Worm (Caenorhabditis elegans): ENCODE results near the gene Y53F4B.19.

DNA sequence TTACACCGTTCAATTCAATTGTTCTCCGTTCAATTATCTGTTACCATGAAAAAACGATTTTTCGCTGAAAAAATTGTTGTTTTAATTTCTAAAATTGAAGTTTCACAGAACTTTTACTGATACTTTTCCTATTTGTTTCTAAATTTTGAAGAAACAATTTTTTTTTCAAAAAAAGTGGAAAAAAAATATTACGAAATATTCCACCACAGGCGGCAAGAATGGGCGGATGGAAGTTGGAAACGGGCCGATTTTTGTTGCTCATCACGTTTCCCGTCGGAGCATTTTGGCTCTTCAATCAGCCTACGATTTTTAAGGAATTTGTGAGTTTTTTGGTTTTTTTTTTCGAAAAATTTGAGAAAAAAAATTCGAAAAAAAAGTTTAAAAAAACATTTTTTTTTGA, 39.0 kb upstream of the Y53F4B.19 start, which contains the start of gene Y53F4B.14:
- TF ChIP-seq sox-4 (tag; optimal IDR thresholded peaks at IDR 0.05): no peak
- no peak for TF ChIP-seq ets-4 (tag; optimal IDR thresholded peaks at IDR 0.05)
- no peak for TF ChIP-seq tbx-2 (tag; optimal IDR thresholded peaks at IDR 0.05)
- no peak for TF ChIP-seq hlh-8 (tag; optimal IDR thresholded peaks at IDR 0.05)
- TF ChIP-seq ceh-48 (tag; optimal IDR thresholded peaks at IDR 0.05): no peak
- no peak for TF ChIP-seq hlh-30 (tag; optimal IDR thresholded peaks at IDR 0.05; ENCODE audit: insufficient read depth)
- TF ChIP-seq nhr-232 (tag; optimal IDR thresholded peaks at IDR 0.05): no peak
- no peak for TF ChIP-seq unc-3 (GFP tag; conservative IDR thresholded peaks at IDR 0.05)
- TF ChIP-seq unc-3 (tag; optimal IDR thresholded peaks at IDR 0.05): no peak
- TF ChIP-seq mec-3 (tag; optimal IDR thresholded peaks at IDR 0.05; ENCODE audit: borderline replicate concordance): no peak
- no peak for TF ChIP-seq ceh-24 (tag; optimal IDR thresholded peaks at IDR 0.05)
- TF ChIP-seq F13H6.1 (tag; optimal IDR thresholded peaks at IDR 0.05): no peak
- no peak for TF ChIP-seq ahr-1 (tag; optimal IDR thresholded peaks at IDR 0.05)
- no peak for TF ChIP-seq elt-4 (tag; optimal IDR thresholded peaks at IDR 0.05)
- TF ChIP-seq pha-4 (tag; optimal IDR thresholded peaks at IDR 0.05): no peak

All from whole organism, late embryonic.